Fruit fly (Drosophila melanogaster) whole organism, embryonic: Measurements from ENCODE around the gene pix.

Source experiments
- Ada2b ChIP-seq: fragments of 200-800 bp; sonication (Bioruptor generic); IDR thresholded peaks from 2 replicates; pipeline ENCODE4 v1.3.6; 2022; ENCODE audit warnings: missing biosample characterization, missing genetic modification characterization
- Atf3 ChIP-seq: fragments of 200-800 bp; sonication (Bioruptor generic); optimal IDR thresholded peaks from 3 replicates; lab custom pipeline; 2016; ENCODE audit warnings: missing biosample characterization, missing genetic modification characterization
- C15 ChIP-seq: fragments of 200-800 bp; sonication (Bioruptor generic); IDR thresholded peaks from 3 replicates; pipeline ENCODE4 v1.3.6; 2022; ENCODE audit warnings: missing biosample characterization, missing genetic modification characterization
- CG10209 ChIP-seq: fragments of 200-800 bp; sonication (Bioruptor generic); optimal IDR thresholded peaks from 3 replicates; lab custom pipeline; 2017; ENCODE audit warnings: missing biosample characterization, mild to moderate bottlenecking, missing genetic modification characterization, missing genetic modification reagents
- CG10366 ChIP-seq: fragments of 200-800 bp; sonication (Bioruptor generic); IDR thresholded peaks from 2 replicates; pipeline ENCODE4 v1.3.6; 2022; ENCODE audit warnings: missing biosample characterization, missing genetic modification characterization
- CG10462 ChIP-seq: fragments of 200-800 bp; sonication (Bioruptor generic); optimal IDR thresholded peaks from 2 replicates; lab custom pipeline; 2016; ENCODE audit warnings: missing biosample characterization, missing genetic modification characterization
- CG10959 ChIP-seq: fragments of 200-800 bp; sonication (Bioruptor generic); IDR thresholded peaks from 2 replicates; pipeline ENCODE4 v1.3.6; 2022; ENCODE audit warnings: missing biosample characterization, missing genetic modification characterization
- CG11723 ChIP-seq: fragments of 200-800 bp; sonication (Bioruptor generic); optimal IDR thresholded peaks from 2 replicates; lab custom pipeline; 2017; ENCODE audit warnings: missing biosample characterization, mild to moderate bottlenecking, missing genetic modification characterization
- CG12299 ChIP-seq: fragments of 200-800 bp; sonication (Bioruptor generic); optimal IDR thresholded peaks from 2 replicates; lab custom pipeline; 2018; ENCODE audit warnings: missing biosample characterization, mild to moderate bottlenecking, missing genetic modification characterization
- CG1233 ChIP-seq: fragments of 200-800 bp; sonication (Bioruptor generic); optimal IDR thresholded peaks from 4 replicates; lab custom pipeline; 2018; ENCODE audit warnings: missing biosample characterization, mild to moderate bottlenecking, missing genetic modification characterization
- CG13287 ChIP-seq: fragments of 200-800 bp; sonication (Bioruptor generic); IDR thresholded peaks from 2 replicates; pipeline ENCODE4 v1.3.6; 2022; ENCODE audit warnings: missing biosample characterization, missing genetic modification characterization; ENCODE audit not compliant: partially characterized antibody
- CG13296 ChIP-seq: fragments of 200-800 bp; sonication (Bioruptor generic); optimal IDR thresholded peaks from 3 replicates; lab custom pipeline; 2018; ENCODE audit warnings: missing biosample characterization, mild to moderate bottlenecking, missing genetic modification characterization
- CG13775 ChIP-seq: fragments of 200-800 bp; sonication (Bioruptor generic); optimal IDR thresholded peaks from 3 replicates; lab custom pipeline; 2017; ENCODE audit warnings: missing biosample characterization, mild to moderate bottlenecking, missing genetic modification characterization
- CG1792 ChIP-seq: fragments of 200-800 bp; sonication (Bioruptor generic); optimal IDR thresholded peaks from 2 replicates; lab custom pipeline; 2016; ENCODE audit warnings: missing biosample characterization, missing genetic modification characterization
- CG1832 ChIP-seq: fragments of 200-800 bp; sonication (Bioruptor generic); optimal IDR thresholded peaks from 2 replicates; lab custom pipeline; 2017; ENCODE audit warnings: missing biosample characterization, mild to moderate bottlenecking, missing genetic modification characterization, inconsistent platforms
- CG43689 ChIP-seq: fragments of 200-800 bp; sonication (Bioruptor generic); IDR thresholded peaks from 2 replicates; pipeline ENCODE4 v1.3.6; 2022; ENCODE audit warnings: missing biosample characterization, missing genetic modification characterization
- CG7372 ChIP-seq: fragments of 200-800 bp; sonication (Bioruptor generic); IDR thresholded peaks from 2 replicates; pipeline ENCODE4 v1.3.6; 2022; ENCODE audit warnings: missing biosample characterization, missing genetic modification characterization
- CG7987 ChIP-seq: fragments of 200-800 bp; sonication (Bioruptor generic); optimal IDR thresholded peaks from 2 replicates; lab custom pipeline; 2018; ENCODE audit warnings: missing biosample characterization, mild to moderate bottlenecking, missing genetic modification characterization, moderate library complexity
- CG8924 ChIP-seq: fragments of 200-800 bp; optimal IDR thresholded peaks from 3 replicates; lab custom pipeline; 2019; ENCODE audit warnings: missing biosample characterization, mild to moderate bottlenecking, missing genetic modification characterization, moderate library complexity
- Dbx ChIP-seq: fragments of 200-800 bp; sonication (Bioruptor generic); IDR thresholded peaks from 3 replicates; pipeline ENCODE4 v1.3.6; 2022; ENCODE audit warnings: missing biosample characterization, missing genetic modification characterization
- Dip3 ChIP-seq: fragments of 200-800 bp; sonication (Bioruptor generic); optimal IDR thresholded peaks from 3 replicates; lab custom pipeline; 2016; ENCODE audit warnings: missing biosample characterization, missing genetic modification characterization
- Ets65A ChIP-seq: fragments of 200-800 bp; sonication (Bioruptor generic); peaks from one replicate; lab custom pipeline; 2016; ENCODE audit warnings: missing biosample characterization, missing genetic modification characterization
- Hr51 ChIP-seq, 2 experiments: fragments of 200-800 bp; sonication (Bioruptor generic); optimal IDR thresholded peaks; 2 replicates in 1 of 2; 3 replicates in 1 of 2; lab custom pipeline; 2016 to 2018; ENCODE audit warnings: missing biosample characterization in 2 of 2, missing genetic modification characterization in 2 of 2, mild to moderate bottlenecking in 1 of 2, moderate library complexity in 1 of 2
- Neu2 ChIP-seq: fragments of 200-800 bp; sonication (Bioruptor generic); optimal IDR thresholded peaks from 3 replicates; lab custom pipeline; 2016; ENCODE audit warnings: missing biosample characterization, missing genetic modification characterization, borderline replicate concordance
- Spps ChIP-seq: fragments of 200-800 bp; sonication (Bioruptor generic); optimal IDR thresholded peaks from 2 replicates; lab custom pipeline; 2018; ENCODE audit warnings: missing biosample characterization, mild to moderate bottlenecking, missing genetic modification characterization
- Ssrp ChIP-seq: fragments of 200-800 bp; sonication (Bioruptor generic); optimal IDR thresholded peaks from 2 replicates; lab custom pipeline; 2018; ENCODE audit warnings: missing biosample characterization, mild to moderate bottlenecking, missing genetic modification characterization, moderate library complexity
- ase ChIP-seq: fragments of 200-800 bp; sonication (Bioruptor generic); IDR thresholded peaks from 3 replicates; pipeline ENCODE4 v1.3.6; 2022; ENCODE audit warnings: missing biosample characterization, missing genetic modification characterization
- dati ChIP-seq: fragments of 200-800 bp; sonication (Bioruptor generic); IDR thresholded peaks from 2 replicates; pipeline ENCODE4 v1.3.6; 2022; ENCODE audit warnings: missing biosample characterization, missing genetic modification characterization
- ems ChIP-seq: fragments of 200-800 bp; sonication (Bioruptor generic); optimal IDR thresholded peaks from 3 replicates; lab custom pipeline; 2016; ENCODE audit warnings: missing biosample characterization, missing genetic modification characterization
- exex ChIP-seq: fragments of 200-800 bp; sonication (Bioruptor generic); optimal IDR thresholded peaks from 4 replicates; lab custom pipeline; 2018; ENCODE audit warnings: missing biosample characterization, mild to moderate bottlenecking, missing genetic modification characterization, moderate library complexity
- gcm ChIP-seq: fragments of 200-800 bp; sonication (Bioruptor generic); optimal IDR thresholded peaks from 2 replicates; lab custom pipeline; 2019; ENCODE audit warnings: missing biosample characterization, mild to moderate bottlenecking, missing genetic modification characterization, moderate library complexity
- gcm2 ChIP-seq: fragments of 200-800 bp; sonication (Bioruptor generic); optimal IDR thresholded peaks from 2 replicates; lab custom pipeline; 2016; ENCODE audit warnings: missing biosample characterization, missing genetic modification characterization
- insv ChIP-seq, 2 experiments: fragments of 200-800 bp; sonication (Bioruptor generic); optimal IDR thresholded peaks; 3 replicates each; lab custom pipeline; 2016 to 2018; ENCODE audit warnings: missing biosample characterization in 2 of 2, missing genetic modification characterization in 2 of 2
- mam ChIP-seq: fragments of 200-800 bp; sonication (Bioruptor generic); optimal IDR thresholded peaks from 3 replicates; lab custom pipeline; 2016; ENCODE audit warnings: missing biosample characterization, missing genetic modification characterization
- mld ChIP-seq: fragments of 200-800 bp; sonication (Bioruptor generic); IDR thresholded peaks from 3 replicates; pipeline ENCODE4 v1.3.6; 2022; ENCODE audit warnings: missing biosample characterization, missing genetic modification characterization; ENCODE audit not compliant: partially characterized antibody
- nom ChIP-seq: fragments of 200-800 bp; sonication (Bioruptor generic); optimal IDR thresholded peaks from 2 replicates; lab custom pipeline; 2017; ENCODE audit warnings: missing biosample characterization, missing genetic modification characterization, mild to moderate bottlenecking, moderate library complexity, missing genetic modification reagents
- onecut ChIP-seq: fragments of 200-800 bp; sonication (Bioruptor generic); IDR thresholded peaks from 2 replicates; pipeline ENCODE4 v1.3.6; 2022; ENCODE audit warnings: missing biosample characterization, missing genetic modification characterization
- org-1 ChIP-seq: fragments of 200-800 bp; sonication (Bioruptor generic); optimal IDR thresholded peaks from 2 replicates; lab custom pipeline; 2017; ENCODE audit warnings: missing biosample characterization, missing genetic modification characterization
- peb ChIP-seq: fragments of 200-800 bp; sonication (Bioruptor generic); IDR thresholded peaks from 2 replicates; pipeline ENCODE4 v1.3.6; 2022; ENCODE audit warnings: missing biosample characterization, missing genetic modification characterization
- pita ChIP-seq: fragments of 200-800 bp; sonication (Bioruptor generic); optimal IDR thresholded peaks from 2 replicates; lab custom pipeline; 2017; ENCODE audit warnings: missing biosample characterization, mild to moderate bottlenecking, missing genetic modification characterization
- ro ChIP-seq: fragments of 200-800 bp; sonication (Bioruptor generic); IDR thresholded peaks from 2 replicates; pipeline ENCODE4 v1.3.6; 2022; ENCODE audit warnings: missing biosample characterization, missing genetic modification characterization
- scrt ChIP-seq: fragments of 200-800 bp; sonication (Bioruptor generic); optimal IDR thresholded peaks from 2 replicates; lab custom pipeline; 2018; ENCODE audit warnings: missing biosample characterization, mild to moderate bottlenecking, missing genetic modification characterization, moderate library complexity
- sna ChIP-seq: fragments of 200-800 bp; sonication (Bioruptor generic); IDR thresholded peaks from 2 replicates; pipeline ENCODE4 v1.3.6; 2022; ENCODE audit warnings: missing biosample characterization, missing genetic modification characterization; ENCODE audit not compliant: partially characterized antibody
- stc ChIP-seq: fragments of 200-800 bp; sonication (Bioruptor generic); IDR thresholded peaks from 2 replicates; pipeline ENCODE4 v1.3.6; 2022; ENCODE audit warnings: missing biosample characterization, missing genetic modification characterization
- stwl ChIP-seq: fragments of 200-800 bp; sonication (Bioruptor generic); optimal IDR thresholded peaks from 3 replicates; lab custom pipeline; 2018; ENCODE audit warnings: missing biosample characterization, mild to moderate bottlenecking, missing genetic modification characterization, moderate library complexity
- tin ChIP-seq: fragments of 200-800 bp; sonication (Bioruptor generic); optimal IDR thresholded peaks from 3 replicates; lab custom pipeline; 2016; ENCODE audit warnings: missing biosample characterization, missing genetic modification characterization
- tna ChIP-seq: fragments of 200-800 bp; sonication (Bioruptor generic); IDR thresholded peaks from 2 replicates; pipeline ENCODE4 v1.3.6; 2022; ENCODE audit warnings: missing biosample characterization, missing genetic modification characterization; ENCODE audit not compliant: partially characterized antibody
- wdn ChIP-seq: fragments of 200-800 bp; sonication (Bioruptor generic); IDR thresholded peaks from 2 replicates; pipeline ENCODE4 v1.3.6; 2022; ENCODE audit warnings: missing biosample characterization, missing genetic modification characterization

The pix gene

DNA sequence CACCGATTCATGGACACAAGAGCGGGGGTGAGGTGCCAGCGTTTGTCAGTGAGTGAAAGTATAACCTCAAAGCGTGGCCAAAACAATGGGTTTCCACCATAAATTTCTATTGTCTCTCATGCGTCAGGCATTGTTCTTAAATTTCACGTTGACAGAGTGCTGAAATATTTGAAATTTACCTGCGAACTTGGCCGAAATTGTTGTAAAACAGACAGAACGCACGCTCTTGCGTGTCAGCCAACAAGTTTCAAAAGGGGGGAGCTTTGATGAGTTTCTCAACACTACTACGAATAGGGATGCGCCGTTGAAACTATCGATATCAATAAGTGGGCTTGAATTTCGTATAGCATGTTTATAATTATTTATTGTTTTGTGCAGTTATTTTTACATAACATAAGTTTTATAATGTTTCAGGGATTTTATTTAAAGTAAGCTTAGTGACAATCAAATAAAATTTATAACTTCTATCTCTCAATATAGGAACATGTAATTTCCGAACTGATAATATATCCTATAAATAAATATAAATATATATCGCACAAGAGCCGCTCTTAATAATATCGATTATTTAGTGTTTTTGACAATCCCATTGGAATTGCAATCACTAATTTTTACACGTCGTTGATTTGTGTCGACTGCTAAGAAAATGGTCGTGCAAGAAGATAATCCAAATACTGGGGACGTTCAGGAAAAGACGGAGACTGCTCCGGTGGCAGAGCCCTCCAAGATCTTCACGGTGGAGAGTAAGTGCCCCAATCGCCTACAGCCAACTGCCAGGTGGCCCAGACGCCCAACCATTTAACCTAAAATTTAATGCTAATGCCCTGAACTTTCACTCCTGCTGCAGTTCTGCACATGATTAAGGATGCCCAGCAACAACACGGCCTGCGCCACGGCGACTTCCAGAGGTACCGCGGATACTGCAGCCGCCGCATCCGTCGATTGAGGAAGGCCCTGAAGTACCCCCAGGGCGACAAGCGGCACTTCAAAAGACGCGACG, at the start of gene pix, which contains the start of gene Srp68:
pix (minus strand) TSS at position 288 of the 1,000 bp plus-strand sequence.
Srp68 (plus strand) TSS at position 569 of the 1,000 bp plus-strand sequence.
- TF ChIP-seq CG1832 (GFP tag; lab: Kevin White, UChicago) (no peak), ase (no peak), pita (no peak), Ada2b (GFP tag; lab: Robert Waterston, UW) (no peak), CG8924 (peak; percentile 75), tna (GFP tag; lab: Robert Waterston, UW) (peak; percentile 16; the same call in 1 of the 2 replicates), CG1233 (GFP tag; lab: Kevin White, UChicago) (peak; percentile 65), CG11723 (GFP tag; lab: Kevin White, UChicago) (no peak), mam (GFP tag; lab: Kevin White, UChicago) (peak; percentile 39), org-1 (no peak), Dbx (GFP tag; lab: Robert Waterston, UW) (peak; percentile 67; the same call in 1 of the 3 replicates), CG13287 (GFP tag; lab: Robert Waterston, UW) (peak; percentile 85), C15 (GFP tag; lab: Robert Waterston, UW) (no peak), stwl (tag; lab: Kevin White, UChicago) (peak; percentile 54), CG43689 (GFP tag; lab: Robert Waterston, UW) (no peak), stc (GFP tag; lab: Robert Waterston, UW) (no peak), Neu2 (GFP tag; lab: Kevin White, UChicago) (no peak), sna (GFP tag; lab: Robert Waterston, UW) (peak; percentile 75), CG7987 (GFP tag; lab: Kevin White, UChicago) (no peak), onecut (0 out of 2 replicates have a peak, but pooled peaks have one; percentile 17), tin (GFP tag; lab: Kevin White, UChicago) (peak; percentile 57), CG13775 (peak; percentile 70), CG10462 (GFP tag; lab: Kevin White, UChicago) (peak; percentile 17), Hr51 (GFP tag; optimal IDR thresholded peaks at IDR 0.05; lab: Kevin White, UChicago) (peak in 1 of 2 experiments; percentile 14), CG10209 (GFP tag; lab: Kevin White, UChicago) (peak; percentile 61), mld (GFP tag; lab: Robert Waterston, UW) (peak; percentile 54; the same call in 1 of the 3 replicates), Ets65A (GFP tag; lab: Kevin White, UChicago) (peak; percentile 92), gcm (GFP tag; lab: Kevin White, UChicago) (peak; percentile 47), dati (GFP tag; lab: Robert Waterston, UW) (no peak), gcm2 (GFP tag; lab: Kevin White, UChicago) (no peak), CG10366 (GFP tag; lab: Robert Waterston, UW) (peak; percentile 37; the same call in 1 of the 2 replicates), CG10959 (GFP tag; lab: Robert Waterston, UW) (no peak), CG13296 (GFP tag; lab: Kevin White, UChicago) (no peak), ems (GFP tag; lab: Kevin White, UChicago) (peak; percentile 24), CG1792 (no peak), ro (GFP tag; lab: Robert Waterston, UW) (no peak), CG7372 (GFP tag; lab: Robert Waterston, UW) (peak; percentile 54; the same call in 1 of the 2 replicates), nom (peak; percentile 15), Spps (tag; lab: Kevin White, UChicago) (peak; percentile 13), Ssrp (tag; lab: Kevin White, UChicago) (peak; percentile 34), Dip3 (GFP tag; lab: Kevin White, UChicago) (peak; percentile 49), CG12299 (tag; lab: Kevin White, UChicago) (no peak), scrt (GFP tag; lab: Kevin White, UChicago) (peak; percentile 48), exex (peak; percentile 44), wdn (no peak), peb (GFP tag; lab: Robert Waterston, UW) (no peak), insv (GFP tag; optimal IDR thresholded peaks at IDR 0.05; lab: Kevin White, UChicago) (peak in 1 of 2 experiments; percentile 9), Atf3 (no peak)
